Fruit fly (Drosophila melanogaster): ENCODE data around the gene CG7991.

DNA sequence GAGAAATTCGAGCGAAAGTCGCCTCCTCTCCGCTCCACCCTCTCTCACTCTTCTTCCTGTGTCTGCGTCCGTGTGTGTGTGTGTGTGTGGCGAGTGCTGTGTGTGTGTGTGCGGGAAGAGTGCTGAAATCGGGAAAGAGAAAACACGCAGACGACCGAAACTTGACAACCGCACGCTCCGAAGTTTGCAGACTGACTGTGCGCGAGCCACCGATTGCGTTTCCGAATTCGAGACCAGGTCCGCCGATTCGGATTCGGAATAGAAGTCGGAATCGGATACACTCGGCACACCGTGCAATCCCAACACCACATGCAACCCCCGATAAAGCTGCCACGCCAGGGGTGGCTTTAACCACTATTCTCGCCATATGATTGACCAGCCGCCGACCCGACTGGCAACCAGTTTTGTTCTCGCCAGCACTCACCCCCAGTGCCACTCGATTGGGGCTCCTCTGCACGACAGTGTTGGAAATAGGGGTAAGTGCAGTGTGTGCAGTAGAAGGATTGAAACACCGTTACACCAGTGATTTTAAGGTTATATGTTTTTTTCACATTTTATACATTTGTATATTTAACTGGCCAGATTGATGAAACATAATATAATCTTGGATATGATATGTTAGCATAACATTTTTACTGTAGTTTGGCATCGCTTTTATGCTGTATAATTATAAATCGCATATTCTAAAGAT is 46.2 kb upstream of the CG7991 start, which contains the start of gene CG13928:
- TF ChIP-seq Myc (optimal IDR thresholded peaks at IDR 0.05) (no peak), ttk (optimal IDR thresholded peaks at IDR 0.05) (no peak), Sin3A (optimal IDR thresholded peaks at IDR 0.05) (no peak), h (optimal IDR thresholded peaks at IDR 0.05) (no peak)
